Fruit fly (Drosophila melanogaster) whole organism, embryonic: Measurements from ENCODE around the gene CG32645.

Experiments used
- CG10267 ChIP-seq: fragments of 200-800 bp; sonication (Bioruptor generic); optimal IDR thresholded peaks from 2 replicates; lab custom pipeline; 2018; ENCODE audit warnings: missing biosample characterization, mild to moderate bottlenecking, missing genetic modification characterization, moderate library complexity
- CG11456 ChIP-seq: fragments of 200-800 bp; sonication (Bioruptor generic); IDR thresholded peaks from 3 replicates; pipeline ENCODE4 v1.3.6; 2022; ENCODE audit warnings: missing biosample characterization, missing genetic modification characterization
- CG11723 ChIP-seq: fragments of 200-800 bp; sonication (Bioruptor generic); optimal IDR thresholded peaks from 2 replicates; lab custom pipeline; 2017; ENCODE audit warnings: missing biosample characterization, mild to moderate bottlenecking, missing genetic modification characterization
- CG12769 ChIP-seq: fragments of 200-800 bp; sonication (Bioruptor generic); optimal IDR thresholded peaks from 2 replicates; lab custom pipeline; 2019; ENCODE audit warnings: missing biosample characterization, mild to moderate bottlenecking, missing genetic modification characterization, moderate library complexity
- CG17186 ChIP-seq: fragments of 200-800 bp; sonication (Bioruptor generic); optimal IDR thresholded peaks from 3 replicates; lab custom pipeline; 2017; ENCODE audit warnings: missing biosample characterization, missing genetic modification reagents, missing genetic modification characterization
- CG31388 ChIP-seq: fragments of 200-800 bp; sonication (Bioruptor generic); optimal IDR thresholded peaks from 2 replicates; lab custom pipeline; 2016; ENCODE audit warnings: missing biosample characterization, missing genetic modification characterization
- CG32532 ChIP-seq: fragments of 200-800 bp; sonication (Bioruptor generic); IDR thresholded peaks from 2 replicates; pipeline ENCODE4 v1.3.6; 2022; ENCODE audit warnings: missing biosample characterization, missing genetic modification characterization
- CG3281 ChIP-seq: fragments of 200-800 bp; sonication (Bioruptor generic); optimal IDR thresholded peaks from 3 replicates; lab custom pipeline; 2017; ENCODE audit warnings: missing biosample characterization, mild to moderate bottlenecking, missing genetic modification characterization
- CG33213 ChIP-seq: fragments of 200-800 bp; sonication (Bioruptor generic); optimal IDR thresholded peaks from 3 replicates; lab custom pipeline; 2016; ENCODE audit warnings: missing biosample characterization, missing genetic modification characterization
- CG4404 ChIP-seq: fragments of 200-800 bp; sonication (Bioruptor generic); IDR thresholded peaks from 2 replicates; pipeline ENCODE4 v1.3.6; 2022; ENCODE audit warnings: missing biosample characterization, missing genetic modification characterization
- CG4424 ChIP-seq: fragments of 200-800 bp; sonication (Bioruptor generic); optimal IDR thresholded peaks from 3 replicates; lab custom pipeline; 2016; ENCODE audit warnings: missing biosample characterization, missing genetic modification characterization
- CG4820 ChIP-seq: fragments of 200-800 bp; sonication (Bioruptor generic); optimal IDR thresholded peaks from 3 replicates; lab custom pipeline; 2016; ENCODE audit warnings: missing biosample characterization, missing genetic modification characterization
- CG4854 ChIP-seq: fragments of 200-800 bp; sonication (Bioruptor generic); optimal IDR thresholded peaks from 2 replicates; lab custom pipeline; 2016; ENCODE audit warnings: missing biosample characterization, missing genetic modification characterization, inconsistent platforms
- CG7372 ChIP-seq: fragments of 200-800 bp; sonication (Bioruptor generic); IDR thresholded peaks from 2 replicates; pipeline ENCODE4 v1.3.6; 2022; ENCODE audit warnings: missing biosample characterization, missing genetic modification characterization
- CG7786 ChIP-seq: fragments of 200-800 bp; sonication (Bioruptor generic); optimal IDR thresholded peaks from 2 replicates; lab custom pipeline; 2016; ENCODE audit warnings: missing biosample characterization, missing genetic modification characterization
- CG7839 ChIP-seq: fragments of 200-800 bp; sonication (Bioruptor generic); optimal IDR thresholded peaks from 3 replicates; lab custom pipeline; 2018; ENCODE audit warnings: missing biosample characterization, mild to moderate bottlenecking, missing genetic modification characterization, moderate library complexity
- CG7928 ChIP-seq: fragments of 200-800 bp; sonication (Bioruptor generic); optimal IDR thresholded peaks from 2 replicates; lab custom pipeline; 2017; ENCODE audit warnings: missing biosample characterization, mild to moderate bottlenecking, missing genetic modification characterization
- CG9817 ChIP-seq: fragments of 200-800 bp; sonication (Bioruptor generic); optimal IDR thresholded peaks from 2 replicates; lab custom pipeline; 2018; ENCODE audit warnings: missing biosample characterization, mild to moderate bottlenecking, missing genetic modification characterization, moderate library complexity
- CG9932 ChIP-seq: fragments of 200-800 bp; sonication (Bioruptor generic); IDR thresholded peaks from 2 replicates; pipeline ENCODE4 v1.3.6; 2022; ENCODE audit warnings: missing biosample characterization, missing genetic modification characterization
- Dad ChIP-seq: fragments of 200-800 bp; sonication (Bioruptor generic); optimal IDR thresholded peaks from 3 replicates; lab custom pipeline; 2016; ENCODE audit warnings: missing biosample characterization, missing genetic modification characterization
- HmgZ ChIP-seq: fragments of 200-800 bp; sonication (Bioruptor generic); optimal IDR thresholded peaks from 2 replicates; lab custom pipeline; 2018; ENCODE audit warnings: missing biosample characterization, mild to moderate bottlenecking, missing genetic modification characterization
- Hr3 ChIP-seq: fragments of 200-800 bp; sonication (Bioruptor generic); optimal IDR thresholded peaks from 3 replicates; lab custom pipeline; 2016; ENCODE audit warnings: missing biosample characterization, missing genetic modification characterization
- MESR4 ChIP-seq: fragments of 200-800 bp; sonication (Bioruptor generic); optimal IDR thresholded peaks from 2 replicates; lab custom pipeline; 2018; ENCODE audit warnings: missing biosample characterization, mild to moderate bottlenecking, missing genetic modification characterization, moderate library complexity
- NFAT ChIP-seq: fragments of 200-800 bp; sonication (Bioruptor generic); IDR thresholded peaks from 2 replicates; pipeline ENCODE4 v1.3.6; 2022; ENCODE audit warnings: missing biosample characterization, missing genetic modification characterization
- Rfx ChIP-seq: fragments of 200-800 bp; sonication (Bioruptor generic); IDR thresholded peaks from 2 replicates; pipeline ENCODE4 v1.3.6; 2022; ENCODE audit warnings: missing biosample characterization, missing genetic modification characterization
- Sox102F ChIP-seq: fragments of 200-800 bp; sonication (Bioruptor generic); optimal IDR thresholded peaks from 2 replicates; lab custom pipeline; 2018; ENCODE audit warnings: missing biosample characterization, mild to moderate bottlenecking, missing genetic modification characterization, moderate library complexity
- Xbp1 ChIP-seq: fragments of 200-800 bp; sonication (Bioruptor generic); optimal IDR thresholded peaks from 3 replicates; lab custom pipeline; 2016; ENCODE audit warnings: missing biosample characterization, mild to moderate bottlenecking, missing genetic modification characterization
- Xrp1 ChIP-seq: fragments of 200-800 bp; sonication (Bioruptor generic); IDR thresholded peaks from 2 replicates; pipeline ENCODE4 v1.3.6; 2022; ENCODE audit warnings: missing biosample characterization, missing genetic modification characterization
- ato ChIP-seq: fragments of 200-800 bp; sonication (Bioruptor generic); IDR thresholded peaks from 2 replicates; pipeline ENCODE4 v1.3.6; 2022; ENCODE audit warnings: missing biosample characterization, missing genetic modification characterization; ENCODE audit not compliant: partially characterized antibody
- chinmo ChIP-seq: fragments of 200-800 bp; sonication (Bioruptor generic); IDR thresholded peaks from 4 replicates; pipeline ENCODE4 v1.3.6; 2022; ENCODE audit warnings: missing biosample characterization, missing genetic modification characterization; ENCODE audit not compliant: partially characterized antibody
- dimm ChIP-seq: fragments of 200-800 bp; sonication (Bioruptor generic); IDR thresholded peaks from 2 replicates; pipeline ENCODE4 v1.3.6; 2022; ENCODE audit warnings: missing biosample characterization, missing genetic modification characterization
- exex ChIP-seq: fragments of 200-800 bp; sonication (Bioruptor generic); optimal IDR thresholded peaks from 4 replicates; lab custom pipeline; 2018; ENCODE audit warnings: missing biosample characterization, mild to moderate bottlenecking, missing genetic modification characterization, moderate library complexity
- fu2 ChIP-seq: fragments of 200-800 bp; sonication (Bioruptor generic); optimal IDR thresholded peaks from 2 replicates; lab custom pipeline; 2016; ENCODE audit warnings: missing biosample characterization, missing genetic modification characterization
- grau ChIP-seq: fragments of 200-800 bp; optimal IDR thresholded peaks from 3 replicates; lab custom pipeline; 2019; ENCODE audit warnings: missing biosample characterization, mild to moderate bottlenecking, missing genetic modification characterization, moderate library complexity
- hbn ChIP-seq: fragments of 200-800 bp; sonication (Bioruptor generic); IDR thresholded peaks from 2 replicates; pipeline ENCODE4 v1.3.6; 2022; ENCODE audit warnings: missing biosample characterization, missing genetic modification characterization; ENCODE audit not compliant: partially characterized antibody
- hkb ChIP-seq, 2 experiments: fragments of 200-800 bp in 1 of 2; fragments of >200 bp in 1 of 2; sonication (Bioruptor generic) in 1 of 2; IDR thresholded peaks in 1 of 2; optimal IDR thresholded peaks in 1 of 2; 2 replicates each; pipeline versions ENCODE4 v1.3.6 to Lab custom; 2017 to 2022; ENCODE audit warnings: missing biosample characterization in 1 of 2, missing genetic modification characterization in 1 of 2
- lab ChIP-seq: fragments of 200-800 bp; sonication (Bioruptor generic); optimal IDR thresholded peaks from 3 replicates; lab custom pipeline; 2017; ENCODE audit warnings: missing biosample characterization, missing genetic modification characterization, mild to moderate bottlenecking, moderate library complexity, missing genetic modification reagents
- mirr ChIP-seq: fragments of 200-800 bp; sonication (Bioruptor generic); optimal IDR thresholded peaks from 3 replicates; lab custom pipeline; 2018; ENCODE audit warnings: missing biosample characterization, mild to moderate bottlenecking, missing genetic modification characterization
- nerfin-2 ChIP-seq: fragments of 200-800 bp; sonication (Bioruptor generic); IDR thresholded peaks from 2 replicates; pipeline ENCODE4 v1.3.6; 2022; ENCODE audit warnings: missing biosample characterization, missing genetic modification characterization; ENCODE audit not compliant: partially characterized antibody
- nmo ChIP-seq: fragments of 200-800 bp; sonication (Bioruptor generic); optimal IDR thresholded peaks from 2 replicates; lab custom pipeline; 2018; ENCODE audit warnings: missing biosample characterization, mild to moderate bottlenecking, missing genetic modification characterization, moderate library complexity
- prd ChIP-seq, 3 experiments: fragments of >200 bp in 2 of 3; fragments of 200-800 bp in 1 of 3; sonication (Bioruptor generic) in 1 of 3; optimal IDR thresholded peaks in 2 of 3; IDR thresholded peaks in 1 of 3; 2 replicates in 2 of 3; 3 replicates in 1 of 3; pipeline versions ENCODE4 v1.3.6 to Lab custom; 2017 to 2022; ENCODE audit warnings: missing biosample characterization in 1 of 3, missing genetic modification characterization in 1 of 3
- sens ChIP-seq: fragments of 200-800 bp; sonication (Bioruptor generic); peaks from one replicate; lab custom pipeline; 2016; ENCODE audit warnings: missing biosample characterization, missing genetic modification characterization
- sna ChIP-seq: fragments of 200-800 bp; sonication (Bioruptor generic); IDR thresholded peaks from 2 replicates; pipeline ENCODE4 v1.3.6; 2022; ENCODE audit warnings: missing biosample characterization, missing genetic modification characterization; ENCODE audit not compliant: partially characterized antibody
- trem ChIP-seq: fragments of 200-800 bp; optimal IDR thresholded peaks from 3 replicates; lab custom pipeline; 2019; ENCODE audit warnings: missing biosample characterization, mild to moderate bottlenecking, missing genetic modification characterization, moderate library complexity
- unc-4 ChIP-seq: fragments of 200-800 bp; sonication (Bioruptor generic); IDR thresholded peaks from 2 replicates; pipeline ENCODE4 v1.3.6; 2022; ENCODE audit warnings: missing biosample characterization, missing genetic modification characterization; ENCODE audit not compliant: partially characterized antibody
- vvl ChIP-seq: fragments of 200-800 bp; sonication (Bioruptor generic); IDR thresholded peaks from 2 replicates; pipeline ENCODE4 v1.3.6; 2022; ENCODE audit warnings: missing biosample characterization, missing genetic modification characterization
- zfh2 ChIP-seq: fragments of 200-800 bp; sonication (Bioruptor generic); optimal IDR thresholded peaks from 2 replicates; lab custom pipeline; 2016; ENCODE audit warnings: missing biosample characterization, missing genetic modification characterization

CG32645 gene

dm6 chrX:13094085-13094764 is 44.8 kb upstream of the CG32645 start, which contains the start of gene CG2200 (continued):
- no peak for TF ChIP-seq prd (optimal IDR thresholded peaks at IDR 0.05; lab: Kevin White, UChicago)
- peak; percentile 38; the same call in 1 of the 3 replicates for TF ChIP-seq prd (GFP tag; IDR thresholded peaks at IDR 0.05; lab: Robert Waterston, UW)
- peak; percentile 71 for TF ChIP-seq CG12769 (tag; lab: Kevin White, UChicago)
- peak; percentile 63 for TF ChIP-seq vvl (GFP tag; lab: Robert Waterston, UW)
- TF ChIP-seq trem (tag; lab: Kevin White, UChicago) = peak; percentile 3
- TF ChIP-seq ato (GFP tag; lab: Robert Waterston, UW) = peak; percentile 84
- TF ChIP-seq CG32532 (GFP tag; lab: Robert Waterston, UW) = 0 out of 2 replicates have a peak, but pooled peaks have one; percentile 14
- TF ChIP-seq sens (GFP tag; lab: Kevin White, UChicago) = peak; percentile 85
- peak; percentile 2 for TF ChIP-seq mirr (GFP tag; lab: Kevin White, UChicago)
- TF ChIP-seq CG4820 (GFP tag; lab: Kevin White, UChicago) = peak; percentile 1
- TF ChIP-seq CG11723 = peak; percentile 10
- TF ChIP-seq Hr3 = no peak
- TF ChIP-seq CG9817 = peak; percentile 3
- peak; percentile 58 for TF ChIP-seq MESR4 (GFP tag; lab: Kevin White, UChicago)
- TF ChIP-seq zfh2 (GFP tag; lab: Kevin White, UChicago) = peak; percentile 28
- peak; percentile 9 for TF ChIP-seq CG10267 (tag; lab: Kevin White, UChicago)
- peak; percentile 73 for TF ChIP-seq unc-4 (GFP tag; lab: Robert Waterston, UW)
- no peak for TF ChIP-seq CG31388
- TF ChIP-seq CG17186 (GFP tag; lab: Kevin White, UChicago) = no peak
- peak; percentile 76 for TF ChIP-seq nerfin-2 (GFP tag; lab: Robert Waterston, UW)
- peak; percentile 52 for TF ChIP-seq Xbp1 (GFP tag; lab: Kevin White, UChicago)
- peak; percentile 17 for TF ChIP-seq Dad
- TF ChIP-seq grau (tag; lab: Kevin White, UChicago) = peak; percentile 44
- peak; percentile 63 for TF ChIP-seq Rfx (GFP tag; lab: Robert Waterston, UW)
- peak; percentile 42 for TF ChIP-seq exex (tag; lab: Kevin White, UChicago)
- TF ChIP-seq sna (GFP tag; lab: Robert Waterston, UW) = peak; percentile 83
- no peak for TF ChIP-seq CG7372 (GFP tag; lab: Robert Waterston, UW)
- TF ChIP-seq CG4404 (GFP tag; lab: Robert Waterston, UW) = no peak
- TF ChIP-seq Sox102F (GFP tag; lab: Kevin White, UChicago) = peak; percentile 31
- TF ChIP-seq CG4424 = no peak
- peak; percentile 59 for TF ChIP-seq CG7928
- TF ChIP-seq CG9932 = peak; percentile 54
- TF ChIP-seq chinmo (GFP tag; lab: Robert Waterston, UW) = peak; percentile 54; the same call in 2 of the 4 replicates
- peak; percentile 33; the same call in 1 of the 2 replicates for TF ChIP-seq NFAT (GFP tag; lab: Robert Waterston, UW)
- TF ChIP-seq HmgZ (tag; lab: Kevin White, UChicago) = peak; percentile 54
- TF ChIP-seq nmo (GFP tag; lab: Kevin White, UChicago) = peak; percentile 42
- TF ChIP-seq dimm = no peak
- TF ChIP-seq lab (GFP tag; lab: Kevin White, UChicago) = peak; percentile 68
- TF ChIP-seq hbn = peak; percentile 77
- peak; percentile 21 for TF ChIP-seq CG7839
- TF ChIP-seq hkb (optimal IDR thresholded peaks at IDR 0.05; lab: Kevin White, UChicago) = no peak
- TF ChIP-seq hkb (GFP tag; IDR thresholded peaks at IDR 0.05; lab: Robert Waterston, UW) = peak; percentile 57; the same call in 1 of the 2 replicates
- TF ChIP-seq Xrp1 (GFP tag; lab: Robert Waterston, UW) = peak; percentile 37; the same call in 1 of the 2 replicates
- TF ChIP-seq CG11456 = 0 out of 3 replicates have a peak, but pooled peaks have one; percentile 30
- peak; percentile 35 for TF ChIP-seq fu2
- peak; percentile 46 for TF ChIP-seq CG3281 (GFP tag; lab: Kevin White, UChicago)
- peak; percentile 19 for TF ChIP-seq CG7786 (GFP tag; lab: Kevin White, UChicago)
- peak; percentile 9 for TF ChIP-seq CG4854 (GFP tag; lab: Kevin White, UChicago)
- peak; percentile 13 for TF ChIP-seq CG33213 (GFP tag; lab: Kevin White, UChicago)
